Worm (Caenorhabditis elegans): ENCODE data around the gene F26F2.5.

ce11 chrV:20534072-20534471, 39.4 kb upstream of the F26F2.5 start, which contains the start of gene famh-161:
- TF ChIP-seq dao-5 (tag; optimal IDR thresholded peaks at IDR 0.05) (no peak), him-1 (tag; optimal IDR thresholded peaks at IDR 0.05) (no peak)
